Fruit fly (Drosophila melanogaster): Measurements from ENCODE around the gene Nuf2.
A peak's percentile ranks its signal among the peaks of the same experiment; 100 is the strongest.

Nuf2 gene

dm6 chr2L:7056189-7056926 lies 9.3 kb downstream of the Nuf2 start, which contains the start of gene Mnn1 (continued):
- TF ChIP-seq fd64A (GFP tag; optimal IDR thresholded peaks at IDR 0.05), result no peak
- TF ChIP-seq CG33557 (GFP tag; optimal IDR thresholded peaks at IDR 0.05), result peak; percentile 11
- peak; percentile 14 for TF ChIP-seq maf-S (GFP tag; optimal IDR thresholded peaks at IDR 0.05)
- no peak for TF ChIP-seq luna (GFP tag; optimal IDR thresholded peaks at IDR 0.05)
- TF ChIP-seq Hey (tag; optimal IDR thresholded peaks at IDR 0.05), result peak; percentile 84
- no peak for TF ChIP-seq Spps (tag; optimal IDR thresholded peaks at IDR 0.05)
- TF ChIP-seq Tbp (GFP tag; optimal IDR thresholded peaks at IDR 0.05), result no peak
- TF ChIP-seq dpn (GFP tag; optimal IDR thresholded peaks at IDR 0.05), result peak; percentile 55 to 66
- peak; percentile 41 for TF ChIP-seq CG12942 (GFP tag; optimal IDR thresholded peaks at IDR 0.05)
- no peak for TF ChIP-seq Atf-2 (GFP tag; optimal IDR thresholded peaks at IDR 0.05)
- TF ChIP-seq NfI (GFP tag; optimal IDR thresholded peaks at IDR 0.05), result peak; percentile 57
- no peak for TF ChIP-seq sim (GFP tag; IDR thresholded peaks at IDR 0.05)
- no peak for TF ChIP-seq Mes4 (GFP tag; optimal IDR thresholded peaks at IDR 0.05)
- TF ChIP-seq CG33213 (GFP tag; optimal IDR thresholded peaks at IDR 0.05), result peak; percentile 66
- no peak for TF ChIP-seq CG2129 (GFP tag; IDR thresholded peaks at IDR 0.05; ENCODE audit: partially characterized antibody)
- TF ChIP-seq bab2 (GFP tag; optimal IDR thresholded peaks at IDR 0.05), result peak; percentile 51
- TF ChIP-seq Abd-B (GFP tag; optimal IDR thresholded peaks at IDR 0.05), result no peak
- peak; percentile 95 for TF ChIP-seq sd (tag; optimal IDR thresholded peaks at IDR 0.05)
- TF ChIP-seq ind (GFP tag; optimal IDR thresholded peaks at IDR 0.05), result peak; percentile 29
- no peak for TF ChIP-seq Taf1 (GFP tag; IDR thresholded peaks at IDR 0.05)
- TF ChIP-seq Mrtf (GFP tag; IDR thresholded peaks at IDR 0.05), result no peak
- no peak for TF ChIP-seq CG14667 (GFP tag; IDR thresholded peaks at IDR 0.05)
- TF ChIP-seq phol (tag; optimal IDR thresholded peaks at IDR 0.05), result peak; percentile 68
- TF ChIP-seq Stat92E (GFP tag; optimal IDR thresholded peaks at IDR 0.05), result peak in 1 of 3 experiments; percentile 96
- no peak for TF ChIP-seq Drgx (GFP tag; IDR thresholded peaks at IDR 0.05)
- peak; percentile 30 for TF ChIP-seq sob (GFP tag; IDR thresholded peaks at IDR 0.05)
- no peak for TF ChIP-seq danr (GFP tag; IDR thresholded peaks at IDR 0.05)
- TF ChIP-seq CG11695 (GFP tag; IDR thresholded peaks at IDR 0.05), result peak; percentile 58
- no peak for TF ChIP-seq fd96Cb (tag; optimal IDR thresholded peaks at IDR 0.05)
- no peak for TF ChIP-seq CG10462 (GFP tag; optimal IDR thresholded peaks at IDR 0.05)
- TF ChIP-seq Myb (GFP tag; optimal IDR thresholded peaks at IDR 0.05), result peak; percentile 69
- TF ChIP-seq bsh (GFP tag; optimal IDR thresholded peaks at IDR 0.05), result peak in 1 of 2 experiments; percentile 42
- TF ChIP-seq ap (GFP tag; IDR thresholded peaks at IDR 0.05), result no peak
- TF ChIP-seq Oli (tag; optimal IDR thresholded peaks at IDR 0.05), result no peak
- TF ChIP-seq crc (GFP tag; optimal IDR thresholded peaks at IDR 0.05), result no peak
- TF ChIP-seq CG11456 (GFP tag; IDR thresholded peaks at IDR 0.05), result 0 out of 3 replicates have a peak, but pooled peaks have one; percentile 41
- TF ChIP-seq bowl (GFP tag; IDR thresholded peaks at IDR 0.05), result no peak
- peak; percentile 84 for TF ChIP-seq MESR4 (GFP tag; optimal IDR thresholded peaks at IDR 0.05)
- TF ChIP-seq CG4617 (GFP tag; optimal IDR thresholded peaks at IDR 0.05; ENCODE audit: borderline replicate concordance), result peak; percentile 73
- peak; percentile 97 for TF ChIP-seq nerfin-1 (tag; optimal IDR thresholded peaks at IDR 0.05)
- no peak for TF ChIP-seq CG6272 (GFP tag; IDR thresholded peaks at IDR 0.05)
- peak; percentile 80 for TF ChIP-seq stwl (tag; optimal IDR thresholded peaks at IDR 0.05)
- TF ChIP-seq CG14014 (GFP tag; IDR thresholded peaks at IDR 0.05), result 0 out of 2 replicates have a peak, but pooled peaks have one; percentile 29
- peak; percentile 53 for TF ChIP-seq CG11398 (GFP tag; optimal IDR thresholded peaks at IDR 0.05)
- TF ChIP-seq CG12219 (GFP tag; optimal IDR thresholded peaks at IDR 0.05), result no peak
- TF ChIP-seq CG13296 (GFP tag; optimal IDR thresholded peaks at IDR 0.05), result no peak
- no peak for TF ChIP-seq chm (GFP tag; IDR thresholded peaks at IDR 0.05)
- no peak for TF ChIP-seq CG7839 (tag; optimal IDR thresholded peaks at IDR 0.05)
- no peak for TF ChIP-seq CG12744 (GFP tag; optimal IDR thresholded peaks at IDR 0.05)
- no peak for TF ChIP-seq CG3407 (GFP tag; optimal IDR thresholded peaks at IDR 0.05)

Measured in whole organism, embryonic.